Fruit fly (Drosophila melanogaster) whole organism, embryonic: Measurements from ENCODE around the gene nSMase.
A peak's percentile ranks its signal among the peaks of the same experiment; 100 is the strongest.

Experiments
- Bteb2 ChIP-seq: fragments of 200-800 bp; sonication (Bioruptor generic); optimal IDR thresholded peaks from 2 replicates; lab custom pipeline; 2016; ENCODE audit warnings: missing biosample characterization, missing genetic modification characterization
- CG10209 ChIP-seq: fragments of 200-800 bp; sonication (Bioruptor generic); optimal IDR thresholded peaks from 3 replicates; lab custom pipeline; 2017; ENCODE audit warnings: missing biosample characterization, mild to moderate bottlenecking, missing genetic modification characterization, missing genetic modification reagents
- CG10543 ChIP-seq: fragments of 200-800 bp; sonication (Bioruptor generic); optimal IDR thresholded peaks from 3 replicates; lab custom pipeline; 2017; ENCODE audit warnings: missing biosample characterization, mild to moderate bottlenecking, missing genetic modification characterization, moderate library complexity
- CG10654 ChIP-seq: fragments of 200-800 bp; sonication (Bioruptor generic); optimal IDR thresholded peaks from 2 replicates; lab custom pipeline; 2016; ENCODE audit warnings: missing biosample characterization, missing genetic modification characterization
- CG12236 ChIP-seq: fragments of 200-800 bp; sonication (Bioruptor generic); optimal IDR thresholded peaks from 2 replicates; lab custom pipeline; 2016; ENCODE audit warnings: missing biosample characterization, missing genetic modification characterization
- CG13775 ChIP-seq: fragments of 200-800 bp; sonication (Bioruptor generic); optimal IDR thresholded peaks from 3 replicates; lab custom pipeline; 2017; ENCODE audit warnings: missing biosample characterization, mild to moderate bottlenecking, missing genetic modification characterization
- CG15011 ChIP-seq: fragments of 200-800 bp; sonication (Bioruptor generic); optimal IDR thresholded peaks from 3 replicates; lab custom pipeline; 2018; ENCODE audit warnings: missing biosample characterization, mild to moderate bottlenecking, missing genetic modification characterization
- CG16863 ChIP-seq: fragments of 200-800 bp; sonication (Bioruptor generic); optimal IDR thresholded peaks from 3 replicates; lab custom pipeline; 2016; ENCODE audit warnings: missing biosample characterization, missing genetic modification characterization
- CG18011 ChIP-seq: fragments of 200-800 bp; sonication (Bioruptor generic); optimal IDR thresholded peaks from 2 replicates; lab custom pipeline; 2017; ENCODE audit warnings: missing biosample characterization, missing genetic modification characterization, mild to moderate bottlenecking, moderate library complexity, missing genotype
- CG18599 ChIP-seq: fragments of 200-800 bp; sonication (Bioruptor generic); optimal IDR thresholded peaks from 3 replicates; lab custom pipeline; 2017; ENCODE audit warnings: missing biosample characterization, missing genetic modification characterization, mild to moderate bottlenecking, moderate library complexity, missing genetic modification reagents
- CG18764 ChIP-seq: fragments of 200-800 bp; sonication (Bioruptor generic); optimal IDR thresholded peaks from 3 replicates; lab custom pipeline; 2016; ENCODE audit warnings: missing biosample characterization, missing genetic modification characterization
- CG31388 ChIP-seq: fragments of 200-800 bp; sonication (Bioruptor generic); optimal IDR thresholded peaks from 2 replicates; lab custom pipeline; 2016; ENCODE audit warnings: missing biosample characterization, missing genetic modification characterization
- CG33213 ChIP-seq: fragments of 200-800 bp; sonication (Bioruptor generic); optimal IDR thresholded peaks from 3 replicates; lab custom pipeline; 2016; ENCODE audit warnings: missing biosample characterization, missing genetic modification characterization
- CG34376 ChIP-seq: fragments of 200-800 bp; sonication (Bioruptor generic); optimal IDR thresholded peaks from 2 replicates; lab custom pipeline; 2018; ENCODE audit warnings: missing biosample characterization, mild to moderate bottlenecking, missing genetic modification characterization
- CG3726 ChIP-seq: fragments of 200-800 bp; sonication (Bioruptor generic); IDR thresholded peaks from 3 replicates; pipeline ENCODE4, ENCODE4 v1.3.6; 2022; ENCODE audit warnings: missing biosample characterization, missing genetic modification characterization
- CG4404 ChIP-seq: fragments of 200-800 bp; sonication (Bioruptor generic); IDR thresholded peaks from 2 replicates; pipeline ENCODE4 v1.3.6; 2022; ENCODE audit warnings: missing biosample characterization, missing genetic modification characterization
- CG4854 ChIP-seq: fragments of 200-800 bp; sonication (Bioruptor generic); optimal IDR thresholded peaks from 2 replicates; lab custom pipeline; 2016; ENCODE audit warnings: missing biosample characterization, missing genetic modification characterization, inconsistent platforms
- CG5245 ChIP-seq: fragments of 200-800 bp; sonication (Bioruptor generic); optimal IDR thresholded peaks from 3 replicates; lab custom pipeline; 2016; ENCODE audit warnings: missing biosample characterization, missing genetic modification characterization
- CG7372 ChIP-seq: fragments of 200-800 bp; sonication (Bioruptor generic); IDR thresholded peaks from 2 replicates; pipeline ENCODE4 v1.3.6; 2022; ENCODE audit warnings: missing biosample characterization, missing genetic modification characterization
- CG7786 ChIP-seq: fragments of 200-800 bp; sonication (Bioruptor generic); optimal IDR thresholded peaks from 2 replicates; lab custom pipeline; 2016; ENCODE audit warnings: missing biosample characterization, missing genetic modification characterization
- CG7987 ChIP-seq: fragments of 200-800 bp; sonication (Bioruptor generic); optimal IDR thresholded peaks from 2 replicates; lab custom pipeline; 2018; ENCODE audit warnings: missing biosample characterization, mild to moderate bottlenecking, missing genetic modification characterization, moderate library complexity
- D ChIP-seq, 2 experiments: fragments of 200-800 bp in 1 of 2; fragments of >200 bp in 1 of 2; sonication (Bioruptor generic) in 1 of 2; optimal IDR thresholded peaks; 2 replicates in 1 of 2; 3 replicates in 1 of 2; lab custom pipeline; 2017; ENCODE audit warnings: mild to moderate bottlenecking in 1 of 2, missing biosample characterization in 1 of 2, missing genetic modification characterization in 1 of 2, missing genetic modification reagents in 1 of 2
- D19B ChIP-seq: fragments of 200-800 bp; sonication (Bioruptor generic); optimal IDR thresholded peaks from 2 replicates; lab custom pipeline; 2017; ENCODE audit warnings: missing biosample characterization, mild to moderate bottlenecking, missing genetic modification characterization
- Dad ChIP-seq: fragments of 200-800 bp; sonication (Bioruptor generic); optimal IDR thresholded peaks from 3 replicates; lab custom pipeline; 2016; ENCODE audit warnings: missing biosample characterization, missing genetic modification characterization
- Doc3 ChIP-seq: fragments of 200-800 bp; sonication (Bioruptor generic); IDR thresholded peaks from 3 replicates; pipeline ENCODE4 v1.3.6; 2022; ENCODE audit warnings: missing biosample characterization, missing genetic modification characterization; ENCODE audit not compliant: partially characterized antibody
- Ets65A ChIP-seq: fragments of 200-800 bp; sonication (Bioruptor generic); peaks from one replicate; lab custom pipeline; 2016; ENCODE audit warnings: missing biosample characterization, missing genetic modification characterization
- Gug ChIP-seq: fragments of 200-800 bp; sonication (Bioruptor generic); IDR thresholded peaks from 4 replicates; pipeline ENCODE4 v1.3.6; 2022; ENCODE audit warnings: missing biosample characterization, missing genetic modification characterization
- Hr39 ChIP-seq: fragments of >200 bp; optimal IDR thresholded peaks from 2 replicates; lab custom pipeline; 2017
- Xbp1 ChIP-seq: fragments of 200-800 bp; sonication (Bioruptor generic); optimal IDR thresholded peaks from 3 replicates; lab custom pipeline; 2016; ENCODE audit warnings: missing biosample characterization, mild to moderate bottlenecking, missing genetic modification characterization
- ato ChIP-seq: fragments of 200-800 bp; sonication (Bioruptor generic); IDR thresholded peaks from 2 replicates; pipeline ENCODE4 v1.3.6; 2022; ENCODE audit warnings: missing biosample characterization, missing genetic modification characterization; ENCODE audit not compliant: partially characterized antibody
- chn ChIP-seq: fragments of 200-800 bp; sonication (Bioruptor generic); optimal IDR thresholded peaks from 2 replicates; lab custom pipeline; 2016; ENCODE audit warnings: missing biosample characterization, missing genetic modification characterization
- gsb ChIP-seq: fragments of 200-800 bp; sonication (Bioruptor generic); IDR thresholded peaks from 2 replicates; pipeline ENCODE4 v1.3.6; 2022; ENCODE audit warnings: missing biosample characterization, missing genetic modification characterization
- hbn ChIP-seq: fragments of 200-800 bp; sonication (Bioruptor generic); IDR thresholded peaks from 2 replicates; pipeline ENCODE4 v1.3.6; 2022; ENCODE audit warnings: missing biosample characterization, missing genetic modification characterization; ENCODE audit not compliant: partially characterized antibody
- hkb ChIP-seq, 2 experiments: fragments of 200-800 bp in 1 of 2; fragments of >200 bp in 1 of 2; sonication (Bioruptor generic) in 1 of 2; IDR thresholded peaks in 1 of 2; optimal IDR thresholded peaks in 1 of 2; 2 replicates each; pipeline versions ENCODE4 v1.3.6 to Lab custom; 2017 to 2022; ENCODE audit warnings: missing biosample characterization in 1 of 2, missing genetic modification characterization in 1 of 2
- inv ChIP-seq: fragments of 200-800 bp; sonication (Bioruptor generic); IDR thresholded peaks from 2 replicates; pipeline ENCODE4 v1.3.6; 2022; ENCODE audit warnings: missing biosample characterization, missing genetic modification characterization; ENCODE audit not compliant: partially characterized antibody
- klu ChIP-seq: fragments of 200-800 bp; sonication (Bioruptor generic); IDR thresholded peaks from 2 replicates; pipeline ENCODE4 v1.3.6; 2022; ENCODE audit warnings: missing biosample characterization, missing genetic modification characterization
- lola ChIP-seq, 3 experiments: fragments of >200 bp in 2 of 3; fragments of 200-800 bp in 1 of 3; sonication (Bioruptor generic) in 1 of 3; optimal IDR thresholded peaks; 2 replicates each; lab custom pipeline; 2017 to 2019; ENCODE audit warnings: missing biosample characterization in 3 of 3, missing genetic modification characterization in 3 of 3, mild to moderate bottlenecking in 1 of 3, moderate library complexity in 1 of 3
- nerfin-1 ChIP-seq: fragments of 200-800 bp; sonication (Bioruptor generic); optimal IDR thresholded peaks from 3 replicates; lab custom pipeline; 2019; ENCODE audit warnings: missing biosample characterization, mild to moderate bottlenecking, missing genetic modification characterization, moderate library complexity
- org-1 ChIP-seq: fragments of 200-800 bp; sonication (Bioruptor generic); optimal IDR thresholded peaks from 2 replicates; lab custom pipeline; 2017; ENCODE audit warnings: missing biosample characterization, missing genetic modification characterization
- pho ChIP-seq: fragments of 200-800 bp; sonication (Bioruptor generic); optimal IDR thresholded peaks from 2 replicates; lab custom pipeline; 2016; ENCODE audit warnings: missing biosample characterization, missing genetic modification characterization
- phol ChIP-seq: fragments of 200-800 bp; sonication (Bioruptor generic); optimal IDR thresholded peaks from 3 replicates; lab custom pipeline; 2018; ENCODE audit warnings: missing biosample characterization, mild to moderate bottlenecking, missing genetic modification characterization, moderate library complexity
- pnt ChIP-seq: fragments of 200-800 bp; sonication (Bioruptor generic); optimal IDR thresholded peaks from 3 replicates; lab custom pipeline; 2016; ENCODE audit warnings: missing biosample characterization, missing genetic modification characterization
- shn ChIP-seq: fragments of 200-800 bp; sonication (Bioruptor generic); optimal IDR thresholded peaks from 3 replicates; lab custom pipeline; 2016; ENCODE audit warnings: missing biosample characterization, missing genetic modification characterization
- ssp ChIP-seq: fragments of 200-800 bp; sonication (Bioruptor generic); IDR thresholded peaks from 2 replicates; pipeline ENCODE4 v1.3.6; 2022; ENCODE audit warnings: missing biosample characterization, missing genetic modification characterization
- stwl ChIP-seq: fragments of 200-800 bp; sonication (Bioruptor generic); optimal IDR thresholded peaks from 3 replicates; lab custom pipeline; 2018; ENCODE audit warnings: missing biosample characterization, mild to moderate bottlenecking, missing genetic modification characterization, moderate library complexity
- trem ChIP-seq: fragments of 200-800 bp; optimal IDR thresholded peaks from 3 replicates; lab custom pipeline; 2019; ENCODE audit warnings: missing biosample characterization, mild to moderate bottlenecking, missing genetic modification characterization, moderate library complexity
- unpg ChIP-seq: fragments of 200-800 bp; sonication (Bioruptor generic); optimal IDR thresholded peaks from 3 replicates; lab custom pipeline; 2018; ENCODE audit warnings: missing biosample characterization, mild to moderate bottlenecking, missing genetic modification characterization, moderate library complexity
- zfh1 ChIP-seq: fragments of 200-800 bp; sonication (Bioruptor generic); IDR thresholded peaks from 3 replicates; pipeline ENCODE4 v1.3.6; 2022; ENCODE audit warnings: missing biosample characterization, missing genetic modification characterization

The nSMase gene

dm6 chr3L:3178530-3179096 is 40.3 kb upstream of the nSMase start, which contains the start of the genes MnM and Girdin (continued):
- TF ChIP-seq klu (GFP tag; lab: Robert Waterston, UW) (0 out of 2 replicates have a peak, but pooled peaks have one; percentile 13), lola (GFP tag; optimal IDR thresholded peaks at IDR 0.05; lab: Kevin White, UChicago) (peak in 1 of 3 experiments; percentile 58), trem (tag; lab: Kevin White, UChicago) (peak; percentile 91), D19B (no peak), ato (GFP tag; lab: Robert Waterston, UW) (peak; percentile 64; the same call in 1 of the 2 replicates), CG34376 (GFP tag; lab: Kevin White, UChicago) (peak; percentile 58), CG7987 (GFP tag; lab: Kevin White, UChicago) (no peak), chn (GFP tag; lab: Kevin White, UChicago) (peak; percentile 78), CG16863 (GFP tag; lab: Kevin White, UChicago) (peak; percentile 63), ssp (GFP tag; lab: Robert Waterston, UW) (peak; percentile 66), Dad (GFP tag; lab: Kevin White, UChicago) (peak; percentile 60), pho (GFP tag; lab: Kevin White, UChicago) (peak; percentile 86), CG18599 (peak; percentile 44), org-1 (peak; percentile 12), Gug (GFP tag; lab: Robert Waterston, UW) (peak; percentile 56; the same call in 2 of the 4 replicates), gsb (GFP tag; lab: Robert Waterston, UW) (no peak), pnt (GFP tag; lab: Kevin White, UChicago) (peak; percentile 70), CG7786 (GFP tag; lab: Kevin White, UChicago) (peak; percentile 86), CG10654 (GFP tag; lab: Kevin White, UChicago) (peak; percentile 43), CG4404 (GFP tag; lab: Robert Waterston, UW) (peak; percentile 28; the same call in 1 of the 2 replicates), unpg (GFP tag; lab: Kevin White, UChicago) (no peak), CG7372 (GFP tag; lab: Robert Waterston, UW) (0 out of 2 replicates have a peak, but pooled peaks have one; percentile 11), Doc3 (GFP tag; lab: Robert Waterston, UW) (peak; percentile 82), CG10543 (peak; percentile 64), shn (GFP tag; lab: Kevin White, UChicago) (peak; percentile 87), CG31388 (GFP tag; lab: Kevin White, UChicago) (peak; percentile 17), inv (peak; percentile 87), Ets65A (GFP tag; lab: Kevin White, UChicago) (peak; percentile 98), CG18011 (peak; percentile 65), stwl (peak; percentile 33), D (optimal IDR thresholded peaks at IDR 0.05; lab: Kevin White, UChicago) (peak; percentile 91), D (GFP tag; optimal IDR thresholded peaks at IDR 0.05; lab: Kevin White, UChicago) (no peak), CG12236 (GFP tag; lab: Kevin White, UChicago) (peak; percentile 1), CG33213 (GFP tag; lab: Kevin White, UChicago) (peak; percentile 64), CG5245 (GFP tag; lab: Kevin White, UChicago) (peak; percentile 55), CG10209 (peak; percentile 56), CG18764 (GFP tag; lab: Kevin White, UChicago) (peak; percentile 32), Hr39 (lab: Kevin White, UChicago) (no peak), Bteb2 (GFP tag; lab: Kevin White, UChicago) (peak; percentile 69), CG3726 (GFP tag; lab: Robert Waterston, UW) (no peak), CG13775 (GFP tag; lab: Kevin White, UChicago) (peak; percentile 71), CG4854 (GFP tag; lab: Kevin White, UChicago) (no peak), Xbp1 (GFP tag; lab: Kevin White, UChicago) (peak; percentile 79), phol (tag; lab: Kevin White, UChicago) (peak; percentile 65), CG15011 (no peak), hbn (GFP tag; lab: Robert Waterston, UW) (peak; percentile 75), hkb (optimal IDR thresholded peaks at IDR 0.05; lab: Kevin White, UChicago) (peak; percentile 89), hkb (GFP tag; IDR thresholded peaks at IDR 0.05; lab: Robert Waterston, UW) (no peak), nerfin-1 (tag; lab: Kevin White, UChicago) (peak; percentile 6), zfh1 (GFP tag; lab: Robert Waterston, UW) (peak; percentile 16; the same call in 1 of the 3 replicates)
